Worm (Caenorhabditis elegans): Measurements from ENCODE around the gene C27A7.6.

DNA sequence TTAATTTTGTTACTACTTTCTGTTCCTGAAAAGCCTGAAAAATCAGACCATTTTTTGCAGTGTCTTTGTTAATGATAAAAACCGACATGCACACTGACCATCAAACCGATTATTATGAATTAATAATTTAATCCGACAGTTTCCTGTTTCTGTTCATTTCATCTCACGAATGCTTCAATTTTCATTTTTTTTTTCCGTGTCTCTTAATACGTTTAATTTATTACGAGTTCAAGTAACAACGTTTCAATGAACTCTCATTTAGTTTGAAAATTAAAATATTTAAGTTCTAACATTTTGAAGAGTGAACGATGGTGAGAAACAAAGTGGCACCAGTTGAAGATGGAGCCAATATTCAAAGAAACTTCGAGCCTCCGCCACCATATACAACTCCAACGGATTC, 15.9 kb downstream of the C27A7.6 start, which contains the start of gene spin-1:
- TF ChIP-seq madf-10 (tag; optimal IDR thresholded peaks at IDR 0.05) (no peak), sptf-2 (GFP tag; optimal IDR thresholded peaks at IDR 0.05) (no peak), lin-26 (GFP tag; IDR thresholded peaks at IDR 0.05) (no peak), T26A5.8 (tag; optimal IDR thresholded peaks at IDR 0.05) (no peak), tbp1 (GFP tag; optimal IDR thresholded peaks at IDR 0.05) (no peak), ama-1 (optimal IDR thresholded peaks at IDR 0.05) (no peak), ama-1 (GFP tag; optimal IDR thresholded peaks at IDR 0.05) (no peak), Y67H2A.10 (GFP tag; conservative IDR thresholded peaks at IDR 0.05) (no peak)
